Worm (Caenorhabditis elegans): ENCODE results near the gene T20D4.12.

DNA sequence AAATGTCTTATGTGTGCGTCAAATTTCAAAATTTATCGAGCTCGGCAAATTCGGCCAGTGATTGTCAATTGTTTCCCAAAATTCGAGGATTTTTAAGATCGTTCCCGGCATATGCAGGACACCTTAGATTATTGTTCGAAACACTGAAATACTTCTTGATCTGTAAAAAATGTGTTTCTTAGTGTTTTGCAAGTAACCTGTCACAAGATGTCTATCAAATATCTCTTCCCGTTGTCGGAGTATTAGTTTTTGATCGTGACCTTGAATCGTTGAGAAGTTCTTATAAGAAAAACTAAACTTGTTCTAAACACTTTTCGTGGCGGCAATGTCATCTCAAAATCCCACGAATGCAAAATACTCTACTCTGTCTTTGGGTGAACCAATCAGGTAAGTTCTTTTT lies 34.4 kb upstream of the T20D4.12 start, which contains the start of gene C04E12.4:
- TF ChIP-seq pha-4 (tag; optimal IDR thresholded peaks at IDR 0.05), result no peak
- no peak for TF ChIP-seq ama-1 (optimal IDR thresholded peaks at IDR 0.05)
- no peak for TF ChIP-seq nfya-1 (tag; optimal IDR thresholded peaks at IDR 0.05)
- no peak for TF ChIP-seq pag-3 (tag; optimal IDR thresholded peaks at IDR 0.05; ENCODE audit: borderline replicate concordance)
- TF ChIP-seq nhr-232 (tag; optimal IDR thresholded peaks at IDR 0.05), result no peak
- no peak for TF ChIP-seq elt-4 (tag; optimal IDR thresholded peaks at IDR 0.05)
- TF ChIP-seq pros-1 (tag; optimal IDR thresholded peaks at IDR 0.05), result no peak
- TF ChIP-seq elt-2 (tag; optimal IDR thresholded peaks at IDR 0.05), result no peak
- no peak for TF ChIP-seq ceh-6 (GFP tag; optimal IDR thresholded peaks at IDR 0.05)
- no peak for TF ChIP-seq sdc-2 (tag; optimal IDR thresholded peaks at IDR 0.05)
- no peak for TF ChIP-seq hlh-30 (tag; optimal IDR thresholded peaks at IDR 0.05; ENCODE audit: insufficient read depth)
- TF ChIP-seq fkh-10 (GFP tag; optimal IDR thresholded peaks at IDR 0.05), result no peak
- TF ChIP-seq ahr-1 (tag; optimal IDR thresholded peaks at IDR 0.05), result no peak
- no peak for TF ChIP-seq ceh-9 (tag; optimal IDR thresholded peaks at IDR 0.05)
